Worm (Caenorhabditis elegans) whole organism, L1 larva: Measurements from ENCODE around the gene srn-1.

Experiments
- C16A3.4 ChIP-seq: fragments of 150-350 bp; optimal IDR thresholded peaks from 2 replicates; lab custom pipeline; 2014; ENCODE audit warnings: missing biosample characterization, missing genetic modification characterization
- C34B4.2 ChIP-seq: sonication (generic microtip); optimal IDR thresholded peaks from 2 replicates; lab custom pipeline; 2017; ENCODE audit warnings: mild to moderate bottlenecking, missing genetic modification characterization, missing compliant biosample characterization
- aha-1 ChIP-seq: fragments of 150-350 bp; optimal IDR thresholded peaks from 2 replicates; lab custom pipeline; 2014; ENCODE audit warnings: missing biosample characterization, missing genetic modification characterization
- blmp-1 ChIP-seq: fragments of 150-350 bp; optimal IDR thresholded peaks from 2 replicates; lab custom pipeline; 2014; ENCODE audit warnings: missing biosample characterization, missing genetic modification characterization
- ceh-8 ChIP-seq: fragments of 200-800 bp; sonication (Bioruptor generic); optimal IDR thresholded peaks from 2 replicates; lab custom pipeline; 2018; ENCODE audit warnings: mild to moderate bottlenecking, missing genetic modification characterization, moderate library complexity, missing compliant biosample characterization
- ceh-90 ChIP-seq: sonication (generic microtip); optimal IDR thresholded peaks from 2 replicates; lab custom pipeline; 2016; ENCODE audit warnings: missing genetic modification characterization, missing compliant biosample characterization
- ces-1 ChIP-seq: fragments of 150-350 bp; optimal IDR thresholded peaks from 2 replicates; lab custom pipeline; 2014; ENCODE audit warnings: missing biosample characterization, missing genetic modification reagents, missing genetic modification characterization
- dsc-1 ChIP-seq: sonication (generic microtip); optimal IDR thresholded peaks from 2 replicates; lab custom pipeline; 2016; ENCODE audit warnings: mild to moderate bottlenecking, missing genetic modification characterization, missing compliant biosample characterization
- efl-1 ChIP-seq, 4 experiments: fragments of 150-350 bp; optimal IDR thresholded peaks in 3 of 4; peaks in 1 of 4; 1 replicate in 1 of 4; 2 replicates in 3 of 4; lab custom pipeline; 2014; ENCODE audit warnings: missing biosample characterization in 2 of 4, missing genetic modification characterization in 2 of 4, missing genetic modification reagents in 2 of 4
- elt-2 ChIP-seq: sonication (generic microtip); optimal IDR thresholded peaks from 2 replicates; lab custom pipeline; 2016; ENCODE audit warnings: missing genetic modification characterization, mild to moderate bottlenecking, inconsistent platforms, missing compliant biosample characterization, missing genetic modification reagents
- elt-3 ChIP-seq, 6 experiments: fragments of 150-350 bp in 1 of 6; sonication (generic microtip); optimal IDR thresholded peaks; 2 replicates each; lab custom pipeline; 2017 to 2018; ENCODE audit warnings: missing biosample characterization in 6 of 6, missing genetic modification characterization in 6 of 6, inconsistent platforms in 1 of 6
- fkh-10 ChIP-seq: sonication (generic microtip); optimal IDR thresholded peaks from 2 replicates; lab custom pipeline; 2017; ENCODE audit warnings: missing biosample characterization, missing genetic modification reagents, missing genetic modification characterization
- fkh-4 ChIP-seq: sonication (generic microtip); optimal IDR thresholded peaks from 2 replicates; lab custom pipeline; 2016; ENCODE audit warnings: missing compliant biosample characterization, missing genetic modification characterization, borderline replicate concordance
- fkh-8 ChIP-seq: sonication (generic microtip); optimal IDR thresholded peaks from 2 replicates; lab custom pipeline; 2016; ENCODE audit warnings: mild to moderate bottlenecking, missing genetic modification characterization, missing compliant biosample characterization
- fos-1 ChIP-seq: fragments of 150-350 bp; optimal IDR thresholded peaks from 2 replicates; lab custom pipeline; 2014; ENCODE audit warnings: missing biosample characterization, missing genetic modification characterization
- grh-1 ChIP-seq: fragments of 200-800 bp; sonication (Bioruptor generic); IDR thresholded peaks from 2 replicates; pipeline ENCODE4 v1.3.6; 2022; ENCODE audit warnings: missing genetic modification reagents, missing genetic modification characterization, missing compliant biosample characterization
- hlh-4 ChIP-seq: sonication (generic microtip); optimal IDR thresholded peaks from 2 replicates; lab custom pipeline; 2016; ENCODE audit warnings: mild to moderate bottlenecking, missing genetic modification characterization, missing compliant biosample characterization
- irx-1 ChIP-seq: sonication (generic microtip); optimal IDR thresholded peaks from 2 replicates; lab custom pipeline; 2016; ENCODE audit warnings: missing genetic modification characterization, missing compliant biosample characterization
- isw-1 ChIP-seq: fragments of 200-800 bp; sonication (Bioruptor generic); IDR thresholded peaks from 2 replicates; pipeline ENCODE4 v1.3.6; 2022; ENCODE audit warnings: missing genetic modification characterization, missing compliant biosample characterization
- jun-1 ChIP-seq: fragments of 150-350 bp; optimal IDR thresholded peaks from 2 replicates; lab custom pipeline; 2014; ENCODE audit warnings: missing biosample characterization, missing genetic modification reagents, missing genetic modification characterization
- lin-14 ChIP-seq: fragments of 200-800 bp; sonication (Bioruptor generic); optimal IDR thresholded peaks from 2 replicates; lab custom pipeline; 2018; ENCODE audit warnings: mild to moderate bottlenecking, missing genetic modification characterization, moderate library complexity, missing compliant biosample characterization
- lin-35 ChIP-seq, 2 experiments: fragments of 150-350 bp; optimal IDR thresholded peaks; 2 replicates each; lab custom pipeline; 2014; ENCODE audit warnings: missing biosample characterization in 2 of 2, missing genetic modification characterization in 2 of 2, missing genetic modification reagents in 2 of 2
- lir-3 ChIP-seq: sonication (generic microtip); optimal IDR thresholded peaks from 2 replicates; lab custom pipeline; 2016; ENCODE audit warnings: mild to moderate bottlenecking, missing genetic modification characterization, moderate library complexity, missing compliant biosample characterization; ENCODE audit not compliant: poor library complexity
- lsy-2 ChIP-seq, 2 experiments: fragments of 150-350 bp; optimal IDR thresholded peaks; 2 replicates each; lab custom pipeline; 2014; ENCODE audit warnings: missing biosample characterization in 2 of 2, missing genetic modification characterization in 2 of 2
- mdl-1 ChIP-seq, 2 experiments: fragments of 150-350 bp; optimal IDR thresholded peaks; 2 replicates each; lab custom pipeline; 2014 to 2017; ENCODE audit warnings: missing biosample characterization in 2 of 2, missing genetic modification characterization in 2 of 2, inconsistent platforms in 1 of 2
- mep-1 ChIP-seq: fragments of 150-350 bp; optimal IDR thresholded peaks from 2 replicates; lab custom pipeline; 2014; ENCODE audit warnings: missing biosample characterization, missing genetic modification characterization
- nhr-11 ChIP-seq: fragments of 150-350 bp; optimal IDR thresholded peaks from 2 replicates; lab custom pipeline; 2014; ENCODE audit warnings: missing biosample characterization, missing genetic modification characterization
- nhr-19 ChIP-seq: fragments of 200-800 bp; sonication (Bioruptor generic); conservative IDR thresholded peaks from 2 replicates; pipeline ENCODE4 v1.3.6; 2022; ENCODE audit warnings: missing genetic modification characterization, missing compliant biosample characterization
- nhr-20 ChIP-seq: sonication (generic microtip); optimal IDR thresholded peaks from 2 replicates; lab custom pipeline; 2016; ENCODE audit warnings: mild to moderate bottlenecking, missing genetic modification characterization, missing compliant biosample characterization
- nhr-28 ChIP-seq: fragments of 150-350 bp; optimal IDR thresholded peaks from 2 replicates; lab custom pipeline; 2014; ENCODE audit warnings: missing biosample characterization, missing genetic modification characterization
- nhr-47 ChIP-seq: sonication (generic microtip); optimal IDR thresholded peaks from 2 replicates; lab custom pipeline; 2016; ENCODE audit warnings: mild to moderate bottlenecking, missing genetic modification characterization, moderate library complexity, missing compliant biosample characterization
- nhr-71 ChIP-seq: sonication (generic microtip); optimal IDR thresholded peaks from 2 replicates; lab custom pipeline; 2016; ENCODE audit warnings: mild to moderate bottlenecking, missing genetic modification characterization, moderate library complexity, missing compliant biosample characterization
- nhr-85 ChIP-seq: sonication (generic microtip); peaks from one replicate; lab custom pipeline; 2016; ENCODE audit warnings: missing genetic modification characterization, inconsistent platforms, missing compliant biosample characterization
- nhr-90 ChIP-seq: sonication (generic microtip); optimal IDR thresholded peaks from 2 replicates; lab custom pipeline; 2016; ENCODE audit warnings: mild to moderate bottlenecking, missing genetic modification characterization, missing compliant biosample characterization; ENCODE audit not compliant: poor library complexity
- pax-3 ChIP-seq: fragments of 200-800 bp; sonication (Bioruptor generic); optimal IDR thresholded peaks from 2 replicates; lab custom pipeline; 2018; ENCODE audit warnings: mild to moderate bottlenecking, missing genetic modification characterization, moderate library complexity, missing compliant biosample characterization
- skn-1 ChIP-seq: fragments of 150-350 bp; optimal IDR thresholded peaks from 2 replicates; lab custom pipeline; 2014; ENCODE audit warnings: missing biosample characterization, missing genetic modification characterization
- snu-23 ChIP-seq: sonication (generic microtip); optimal IDR thresholded peaks from 2 replicates; lab custom pipeline; 2016; ENCODE audit warnings: missing genetic modification characterization, missing compliant biosample characterization
- sox-4 ChIP-seq: sonication (generic microtip); optimal IDR thresholded peaks from 2 replicates; lab custom pipeline; 2016; ENCODE audit warnings: missing genetic modification characterization, missing compliant biosample characterization
- sptf-1 ChIP-seq: fragments of 150-350 bp; optimal IDR thresholded peaks from 2 replicates; lab custom pipeline; 2014; ENCODE audit warnings: missing biosample characterization, missing genetic modification characterization
- tbx-2 ChIP-seq: sonication (generic microtip); optimal IDR thresholded peaks from 2 replicates; lab custom pipeline; 2016; ENCODE audit warnings: missing genetic modification characterization, missing compliant biosample characterization
- unc-130 ChIP-seq: fragments of 150-350 bp; optimal IDR thresholded peaks from 2 replicates; lab custom pipeline; 2017; ENCODE audit warnings: missing biosample characterization, missing genetic modification characterization, inconsistent platforms
- unc-86 ChIP-seq: sonication (generic microtip); optimal IDR thresholded peaks from 2 replicates; lab custom pipeline; 2016; ENCODE audit warnings: missing genetic modification characterization, missing compliant biosample characterization
- xbp-1 ChIP-seq: sonication (generic microtip); optimal IDR thresholded peaks from 2 replicates; lab custom pipeline; 2016; ENCODE audit warnings: missing genetic modification characterization, missing compliant biosample characterization
- zag-1 ChIP-seq: fragments of 150-350 bp; optimal IDR thresholded peaks from 2 replicates; lab custom pipeline; 2014; ENCODE audit warnings: missing biosample characterization, missing genetic modification characterization
- zip-4 ChIP-seq: fragments of 200-800 bp; sonication (Bioruptor generic); optimal IDR thresholded peaks from 2 replicates; lab custom pipeline; 2018; ENCODE audit warnings: mild to moderate bottlenecking, missing genetic modification characterization, moderate library complexity, missing compliant biosample characterization
- ztf-11 ChIP-seq, 2 experiments: sonication (generic microtip); optimal IDR thresholded peaks; 2 replicates each; lab custom pipeline; 2016 to 2017; ENCODE audit warnings: missing genetic modification characterization in 2 of 2, missing biosample characterization in 1 of 2, missing compliant biosample characterization in 1 of 2

Gene srn-1

ce11 chrV:6240735-6241134 lies 45.5 kb downstream of the srn-1 start (continued):
- TF ChIP-seq lir-3 (peak; percentile 5), ztf-11 (tag; optimal IDR thresholded peaks at IDR 0.05; lab: Kevin White, UChicago) (no peak), aha-1 (no peak), irx-1 (tag; lab: Kevin White, UChicago) (no peak), nhr-11 (no peak), dsc-1 (no peak), unc-130 (tag; lab: Kevin White, UChicago) (peak; percentile 4), hlh-4 (tag; lab: Kevin White, UChicago) (no peak), jun-1 (tag; lab: Kevin White, UChicago) (no peak), nhr-71 (tag; lab: Kevin White, UChicago) (peak; percentile 67), isw-1 (GFP tag; lab: Robert Waterston, UW) (no peak)
- TF ChIP-seq, all 84 proteins: peak for 23

ce11 chrV:6239855-6240254 lies 46.4 kb downstream of the srn-1 start:
- peak; percentile 38 for TF ChIP-seq tbx-2 (tag; lab: Kevin White, UChicago)
- no peak for TF ChIP-seq ceh-8 (GFP tag; lab: Kevin White, UChicago)
- peak; percentile 13 for TF ChIP-seq fkh-10 (GFP tag; lab: Kevin White, UChicago)
- peak; percentile 11 for TF ChIP-seq xbp-1 (tag; lab: Kevin White, UChicago)
- no peak for TF ChIP-seq C16A3.4 (tag; lab: Kevin White, UChicago)
- TF ChIP-seq lsy-2 (tag; optimal IDR thresholded peaks at IDR 0.05; lab: Kevin White, UChicago) = peak in 1 of 2 experiments; percentile 46
- peak; percentile 17 for TF ChIP-seq fkh-8 (tag; lab: Kevin White, UChicago)
- TF ChIP-seq skn-1 (tag; lab: Kevin White, UChicago) = no peak
- peak; percentile 43 for TF ChIP-seq dsc-1
- peak in 1 of 2 experiments; percentile 54 for TF ChIP-seq mdl-1 (tag; optimal IDR thresholded peaks at IDR 0.05; lab: Kevin White, UChicago)
- peak; percentile 12 to 93 (median 72) for TF ChIP-seq elt-3 (tag; optimal IDR thresholded peaks at IDR 0.05; lab: Kevin White, UChicago)
- TF ChIP-seq nhr-71 (tag; lab: Kevin White, UChicago) = peak; percentile 75
- no peak for TF ChIP-seq sox-4 (tag; lab: Kevin White, UChicago)
- no peak for TF ChIP-seq sptf-1 (tag; lab: Kevin White, UChicago)
- TF ChIP-seq nhr-90 = peak; percentile 34
- no peak for TF ChIP-seq fkh-4 (tag; lab: Kevin White, UChicago)
- no peak for TF ChIP-seq irx-1 (tag; lab: Kevin White, UChicago)
- no peak for TF ChIP-seq ztf-11 (tag; optimal IDR thresholded peaks at IDR 0.05; lab: Kevin White, UChicago)
- TF ChIP-seq C34B4.2 (tag; lab: Kevin White, UChicago) = no peak
- peak in 1 of 2 experiments; percentile 0 for TF ChIP-seq efl-1 (optimal IDR thresholded peaks at IDR 0.05; lab: Kevin White, UChicago)
- TF ChIP-seq efl-1 (GFP tag; optimal IDR thresholded peaks at IDR 0.05 in 1 of 2; lab: Kevin White, UChicago) = peak in 1 of 2 experiments; percentile 93
- TF ChIP-seq blmp-1 = peak; percentile 95
- TF ChIP-seq pax-3 (tag; lab: Kevin White, UChicago) = peak; percentile 40
- no peak for TF ChIP-seq ceh-90 (tag; lab: Kevin White, UChicago)
- peak; percentile 19 for TF ChIP-seq mep-1 (tag; lab: Kevin White, UChicago)
- no peak for TF ChIP-seq aha-1
- TF ChIP-seq lin-14 (GFP tag; lab: Kevin White, UChicago) = peak; percentile 75
- TF ChIP-seq unc-130 (tag; lab: Kevin White, UChicago) = no peak
- TF ChIP-seq fos-1 (tag; lab: Kevin White, UChicago) = no peak
- TF ChIP-seq zag-1 (tag; lab: Kevin White, UChicago) = no peak
- TF ChIP-seq nhr-19 = peak; percentile 33
- peak in 1 of 2 experiments; percentile 52 for TF ChIP-seq lin-35 (GFP tag; optimal IDR thresholded peaks at IDR 0.05; lab: Kevin White, UChicago)
- peak; percentile 55 for TF ChIP-seq snu-23 (GFP tag; lab: Kevin White, UChicago)
- peak; percentile 55 for TF ChIP-seq grh-1
- TF ChIP-seq nhr-20 (tag; lab: Kevin White, UChicago) = peak; percentile 84
- TF ChIP-seq nhr-85 (tag; lab: Kevin White, UChicago) = peak; percentile 97
- peak; percentile 45 for TF ChIP-seq jun-1 (tag; lab: Kevin White, UChicago)
- no peak for TF ChIP-seq nhr-28 (tag; lab: Kevin White, UChicago)
- TF ChIP-seq ces-1 = no peak
- TF ChIP-seq nhr-47 (tag; lab: Kevin White, UChicago) = peak; percentile 53
- TF ChIP-seq zip-4 (GFP tag; lab: Kevin White, UChicago) = no peak
- no peak for TF ChIP-seq elt-2 (tag; lab: Kevin White, UChicago)
- TF ChIP-seq unc-86 = no peak
